Fruit fly (Drosophila melanogaster): ENCODE measurements around the gene CG42249.

The CG42249 gene

dm6 chrX:11147553-11148067 is 51.5 kb downstream of the CG42249 start (continued):
- no peak for TF ChIP-seq CG34406 (GFP tag; optimal IDR thresholded peaks at IDR 0.05)
- TF ChIP-seq CG6276 (GFP tag; optimal IDR thresholded peaks at IDR 0.05), result peak; percentile 13
- TF ChIP-seq topi (GFP tag; optimal IDR thresholded peaks at IDR 0.05), result no peak
- TF ChIP-seq svp (GFP tag), result no peak
- no peak for TF ChIP-seq dsx (GFP tag; optimal IDR thresholded peaks at IDR 0.05; ENCODE audit: poor library complexity, severe bottlenecking)
- no peak for TF ChIP-seq eg (GFP tag; IDR thresholded peaks at IDR 0.05)
- no peak for TF ChIP-seq CG32006 (GFP tag; optimal IDR thresholded peaks at IDR 0.05)
- TF ChIP-seq CG8319 (GFP tag; optimal IDR thresholded peaks at IDR 0.05), result no peak
- TF ChIP-seq Sox102F (GFP tag; optimal IDR thresholded peaks at IDR 0.05), result peak; percentile 1
- no peak for TF ChIP-seq ss (GFP tag; optimal IDR thresholded peaks at IDR 0.05)
- no peak for TF ChIP-seq Eip93F (GFP tag; optimal IDR thresholded peaks at IDR 0.05)
- no peak for TF ChIP-seq CG9139 (GFP tag; optimal IDR thresholded peaks at IDR 0.05)

dm6 chrX:11148272-11148835 is 52.3 kb downstream of the CG42249 start, which contains the start of gene Ran:
Gene Ran (minus strand): TSS chrX:11148716.
- TF ChIP-seq CG6163 (GFP tag; IDR thresholded peaks at IDR 0.05) (peak; percentile 34; the same call in 1 of the 3 replicates), eg (GFP tag; IDR thresholded peaks at IDR 0.05) (0 out of 3 replicates have a peak, but pooled peaks have one; percentile 15), svp (GFP tag) (peak; percentile 24), OdsH (GFP tag; optimal IDR thresholded peaks at IDR 0.05) (no peak), CG1621 (tag; optimal IDR thresholded peaks at IDR 0.05) (no peak), CG16779 (tag; optimal IDR thresholded peaks at IDR 0.05) (no peak), CG6854 (GFP tag; optimal IDR thresholded peaks at IDR 0.05) (peak; percentile 44)

- no peak for TF ChIP-seq Blimp-1 (GFP tag; optimal IDR thresholded peaks at IDR 0.05)
- peak; percentile 3 for TF ChIP-seq achi (GFP tag; optimal IDR thresholded peaks at IDR 0.05)
- TF ChIP-seq spab (GFP tag; optimal IDR thresholded peaks at IDR 0.05), result no peak
- no peak for TF ChIP-seq CG8119 (GFP tag; IDR thresholded peaks at IDR 0.05)
- no peak for TF ChIP-seq CG16779 (tag; optimal IDR thresholded peaks at IDR 0.05)
- no peak for TF ChIP-seq CG6792 (GFP tag; optimal IDR thresholded peaks at IDR 0.05)
- TF ChIP-seq CG3032 (tag; optimal IDR thresholded peaks at IDR 0.05), result no peak
- no peak for TF ChIP-seq CG4318 (GFP tag; optimal IDR thresholded peaks at IDR 0.05)
- TF ChIP-seq CG10631 (GFP tag; optimal IDR thresholded peaks at IDR 0.05), result peak; percentile 5
- TF ChIP-seq acj6 (GFP tag; optimal IDR thresholded peaks at IDR 0.05), result peak; percentile 23
- TF ChIP-seq Sox15 (GFP tag; optimal IDR thresholded peaks at IDR 0.05), result no peak
- TF ChIP-seq svp (GFP tag), result peak; percentile 69
- TF ChIP-seq Sox14 (GFP tag; optimal IDR thresholded peaks at IDR 0.05), result no peak
- no peak for TF ChIP-seq CG9139 (GFP tag; optimal IDR thresholded peaks at IDR 0.05)
- TF ChIP-seq dac (GFP tag; optimal IDR thresholded peaks at IDR 0.05), result no peak
- TF ChIP-seq topi (GFP tag; optimal IDR thresholded peaks at IDR 0.05), result peak; percentile 40
- no peak for TF ChIP-seq Lpt (GFP tag; optimal IDR thresholded peaks at IDR 0.05)
- TF ChIP-seq salr (GFP tag; optimal IDR thresholded peaks at IDR 0.05), result no peak
- peak; percentile 52 for TF ChIP-seq Hr39 (GFP tag; optimal IDR thresholded peaks at IDR 0.05)
- TF ChIP-seq ss (GFP tag; optimal IDR thresholded peaks at IDR 0.05), result no peak
- TF ChIP-seq CG6854 (GFP tag; optimal IDR thresholded peaks at IDR 0.05), result no peak
- TF ChIP-seq Sox102F (GFP tag; optimal IDR thresholded peaks at IDR 0.05), result peak; percentile 13
- TF ChIP-seq fkh (GFP tag; optimal IDR thresholded peaks at IDR 0.05), result no peak
- TF ChIP-seq esn (GFP tag; optimal IDR thresholded peaks at IDR 0.05), result peak; percentile 16
- no peak for TF ChIP-seq Eip93F (GFP tag; optimal IDR thresholded peaks at IDR 0.05)
- TF ChIP-seq eg (GFP tag; IDR thresholded peaks at IDR 0.05), result 0 out of 3 replicates have a peak, but pooled peaks have one; percentile 24
- TF ChIP-seq dsx (GFP tag; optimal IDR thresholded peaks at IDR 0.05; ENCODE audit: poor library complexity, severe bottlenecking), result no peak
- TF ChIP-seq CG11294 (GFP tag; IDR thresholded peaks at IDR 0.05), result no peak
- TF ChIP-seq CG8632 (GFP tag; optimal IDR thresholded peaks at IDR 0.05), result peak; percentile 5
- TF ChIP-seq CG6276 (GFP tag; optimal IDR thresholded peaks at IDR 0.05), result no peak
- peak; percentile 48 for TF ChIP-seq CG31627 (GFP tag; optimal IDR thresholded peaks at IDR 0.05)
- TF ChIP-seq CG6163 (GFP tag; IDR thresholded peaks at IDR 0.05), result no peak
- peak; percentile 27 for TF ChIP-seq cyc (GFP tag; optimal IDR thresholded peaks at IDR 0.05)
- TF ChIP-seq CG11902 (GFP tag; optimal IDR thresholded peaks at IDR 0.05), result no peak
- TF ChIP-seq CG11762 (GFP tag; optimal IDR thresholded peaks at IDR 0.05; ENCODE audit: insufficient read depth), result no peak
- peak; percentile 54 for TF ChIP-seq lz (GFP tag; optimal IDR thresholded peaks at IDR 0.05)
- TF ChIP-seq Eip75B (GFP tag; optimal IDR thresholded peaks at IDR 0.05), result peak; percentile 5
- TF ChIP-seq fd85E (GFP tag; optimal IDR thresholded peaks at IDR 0.05), result no peak
- TF ChIP-seq CG3919 (GFP tag; optimal IDR thresholded peaks at IDR 0.05), result peak; percentile 5
- TF ChIP-seq CG10669 (GFP tag; optimal IDR thresholded peaks at IDR 0.05), result no peak
These were observed 53.1 kb downstream of the CG42249 start, which contains the start of gene Lint-1 for dm6 chrX:11149201-11149600. Gene Lint-1 (plus strand): TSS chrX:11149323.
